Worm (Caenorhabditis elegans) whole organism, L1 larva: Measurements from ENCODE around the gene Y41G9A.17.

Experiments used
- aly-2 ChIP-seq: fragments of 150-350 bp; optimal IDR thresholded peaks from 2 replicates; lab custom pipeline; 2014; ENCODE audit warnings: missing biosample characterization, missing genetic modification characterization
- ama-1 ChIP-seq: fragments of 150-350 bp; optimal IDR thresholded peaks from 2 replicates; lab custom pipeline; 2014
- ces-1 ChIP-seq: fragments of 150-350 bp; optimal IDR thresholded peaks from 2 replicates; lab custom pipeline; 2014; ENCODE audit warnings: missing biosample characterization, missing genetic modification reagents, missing genetic modification characterization
- lsy-2 ChIP-seq, 2 experiments: fragments of 150-350 bp; optimal IDR thresholded peaks; 2 replicates each; lab custom pipeline; 2014; ENCODE audit warnings: missing biosample characterization in 2 of 2, missing genetic modification characterization in 2 of 2
- mef-2 ChIP-seq: fragments of 150-350 bp; optimal IDR thresholded peaks from 2 replicates; lab custom pipeline; 2014; ENCODE audit warnings: missing biosample characterization, missing genetic modification characterization
- nhr-237 ChIP-seq: fragments of 150-350 bp; optimal IDR thresholded peaks from 2 replicates; lab custom pipeline; 2014; ENCODE audit warnings: missing biosample characterization, missing genetic modification characterization
- pqm-1 ChIP-seq: sonication (generic microtip); optimal IDR thresholded peaks from 3 replicates; lab custom pipeline; 2017; ENCODE audit warnings: missing biosample characterization, missing genetic modification characterization
- unc-62 ChIP-seq: fragments of 150-350 bp; optimal IDR thresholded peaks from 2 replicates; lab custom pipeline; 2014; ENCODE audit warnings: missing biosample characterization, missing genetic modification reagents, missing genetic modification characterization

- TF ChIP-seq ces-1 (GFP tag; lab: Kevin White, UChicago) (no peak), lsy-2 (tag; optimal IDR thresholded peaks at IDR 0.05; lab: Kevin White, UChicago) (no peak), unc-62 (GFP tag; lab: Kevin White, UChicago) (no peak), aly-2 (no peak), ama-1 (lab: Kevin White, UChicago) (no peak), nhr-237 (no peak), pqm-1 (no peak), mef-2 (tag; lab: Kevin White, UChicago) (no peak)
Measured at ce11 chrX:2946508-2947005, 53.0 kb downstream of the Y41G9A.17 start, which contains the start of the genes Y41G9A.10 and Y41G9A.5.
